Worm (Caenorhabditis elegans) whole organism, young adult: ENCODE measurements around the gene let-711.

Source experiments
- B0019.2 ChIP-seq: fragments of 200-800 bp; sonication (Bioruptor generic); conservative IDR thresholded peaks from 2 replicates; pipeline ENCODE4 v1.3.6; 2022; ENCODE audit warnings: missing genetic modification reagents, missing genetic modification characterization, missing compliant biosample characterization
- B0261.1 ChIP-seq: sonication (generic microtip); optimal IDR thresholded peaks from 2 replicates; lab custom pipeline; 2016; ENCODE audit warnings: mild to moderate bottlenecking, missing genetic modification characterization, moderate library complexity, missing compliant biosample characterization
- C06A6.2 ChIP-seq: fragments of 200-800 bp; sonication (Bioruptor generic); conservative IDR thresholded peaks from 2 replicates; pipeline ENCODE4 v1.3.6; 2022; ENCODE audit warnings: missing genetic modification characterization, missing compliant biosample characterization
- D2030.7 ChIP-seq: fragments of 200-800 bp; sonication (Bioruptor generic); IDR thresholded peaks from 2 replicates; pipeline ENCODE4 v1.3.6; 2022; ENCODE audit warnings: missing genetic modification reagents, missing genetic modification characterization, missing compliant biosample characterization
- F33H1.4 ChIP-seq: fragments of 200-800 bp; sonication (Bioruptor generic); IDR thresholded peaks from 2 replicates; pipeline ENCODE4 v1.3.6; 2022; ENCODE audit warnings: missing genetic modification reagents, missing genetic modification characterization, missing compliant biosample characterization
- F55B11.4 ChIP-seq: sonication (generic microtip); optimal IDR thresholded peaks from 2 replicates; lab custom pipeline; 2016; ENCODE audit warnings: missing compliant biosample characterization, missing genetic modification characterization, borderline replicate concordance; ENCODE audit not compliant: insufficient read depth
- F57A8.1 ChIP-seq: fragments of 200-800 bp; sonication (Bioruptor generic); optimal IDR thresholded peaks from 2 replicates; lab custom pipeline; 2018; ENCODE audit warnings: mild to moderate bottlenecking, missing genetic modification characterization, moderate library complexity, missing compliant biosample characterization
- F57C9.4 ChIP-seq: sonication (generic microtip); optimal IDR thresholded peaks from 2 replicates; lab custom pipeline; 2017; ENCODE audit warnings: mild to moderate bottlenecking, missing genetic modification characterization, missing compliant biosample characterization
- K11D2.4 ChIP-seq: fragments of 200-800 bp; sonication (Bioruptor generic); IDR thresholded peaks from 2 replicates; pipeline ENCODE4 v1.3.6; 2022; ENCODE audit warnings: missing genetic modification reagents, missing genetic modification characterization, missing compliant biosample characterization
- K12H6.12 ChIP-seq: fragments of 200-800 bp; sonication (Bioruptor generic); optimal IDR thresholded peaks from 2 replicates; lab custom pipeline; 2018; ENCODE audit warnings: mild to moderate bottlenecking, missing genetic modification characterization, missing compliant biosample characterization
- Y67H2A.10 ChIP-seq: fragments of 200-800 bp; sonication (Bioruptor generic); conservative IDR thresholded peaks from 2 replicates; pipeline ENCODE4 v1.3.6; 2022; ENCODE audit warnings: missing genetic modification reagents, missing genetic modification characterization, missing compliant biosample characterization
- akir-1 ChIP-seq: fragments of 200-800 bp; sonication (Bioruptor generic); optimal IDR thresholded peaks from 2 replicates; lab custom pipeline; 2018; ENCODE audit warnings: mild to moderate bottlenecking, missing genetic modification characterization, moderate library complexity, missing compliant biosample characterization
- atf-7 ChIP-seq: sonication (generic microtip); optimal IDR thresholded peaks from 2 replicates; lab custom pipeline; 2017; ENCODE audit warnings: mild to moderate bottlenecking, missing genetic modification characterization, missing compliant biosample characterization
- athp-1 ChIP-seq: sonication (generic microtip); optimal IDR thresholded peaks from 2 replicates; lab custom pipeline; 2017; ENCODE audit warnings: mild to moderate bottlenecking, missing genetic modification characterization, missing compliant biosample characterization
- attf-5 ChIP-seq: fragments of 200-800 bp; sonication (Bioruptor generic); optimal IDR thresholded peaks from 2 replicates; lab custom pipeline; 2018; ENCODE audit warnings: mild to moderate bottlenecking, missing genetic modification characterization, missing compliant biosample characterization
- attf-6 ChIP-seq: fragments of 200-800 bp; sonication (Bioruptor generic); IDR thresholded peaks from 2 replicates; pipeline ENCODE4 v1.3.6; 2022; ENCODE audit warnings: missing genetic modification reagents, missing genetic modification characterization, missing compliant biosample characterization
- bed-1 ChIP-seq: fragments of 200-800 bp; sonication (Bioruptor generic); IDR thresholded peaks from 2 replicates; pipeline ENCODE4 v1.3.6; 2022; ENCODE audit warnings: missing genetic modification reagents, missing genetic modification characterization, missing compliant biosample characterization
- cebp-2 ChIP-seq: fragments of 200-800 bp; sonication (Bioruptor generic); IDR thresholded peaks from 2 replicates; pipeline ENCODE4 v1.3.6; 2022; ENCODE audit warnings: missing genetic modification characterization, missing compliant biosample characterization
- ceh-27 ChIP-seq: fragments of 200-800 bp; sonication (Bioruptor generic); optimal IDR thresholded peaks from 2 replicates; lab custom pipeline; 2018; ENCODE audit warnings: mild to moderate bottlenecking, missing genetic modification characterization, moderate library complexity, missing compliant biosample characterization
- ceh-40 ChIP-seq: fragments of 200-800 bp; sonication (Bioruptor generic); IDR thresholded peaks from 2 replicates; pipeline ENCODE4 v1.3.6; 2022; ENCODE audit warnings: missing genetic modification characterization, missing compliant biosample characterization
- dox-1 ChIP-seq: fragments of 200-800 bp; sonication (Bioruptor generic); IDR thresholded peaks from 2 replicates; pipeline ENCODE4 v1.3.6; 2022; ENCODE audit warnings: missing genetic modification reagents, missing genetic modification characterization, missing compliant biosample characterization
- dpl-1 ChIP-seq: fragments of 150-350 bp; optimal IDR thresholded peaks from 2 replicates; lab custom pipeline; 2014; ENCODE audit warnings: missing biosample characterization, missing genetic modification reagents, missing genetic modification characterization
- efl-1 ChIP-seq: fragments of 150-350 bp; optimal IDR thresholded peaks from 2 replicates; lab custom pipeline; 2014; ENCODE audit warnings: missing biosample characterization, missing genetic modification reagents, missing genetic modification characterization
- egrh-3 ChIP-seq: fragments of 200-800 bp; sonication (Bioruptor generic); IDR thresholded peaks from 2 replicates; pipeline ENCODE4 v1.3.6; 2022; ENCODE audit warnings: missing genetic modification reagents, missing genetic modification characterization, missing compliant biosample characterization
- ets-4 ChIP-seq: fragments of 200-800 bp; sonication (Bioruptor generic); optimal IDR thresholded peaks from 2 replicates; lab custom pipeline; 2018; ENCODE audit warnings: mild to moderate bottlenecking, missing genetic modification characterization, missing compliant biosample characterization
- fkh-3 ChIP-seq: sonication (generic microtip); optimal IDR thresholded peaks from 2 replicates; lab custom pipeline; 2016; ENCODE audit warnings: mild to moderate bottlenecking, missing genetic modification characterization, missing compliant biosample characterization
- gei-17 ChIP-seq: fragments of 200-800 bp; sonication (Bioruptor generic); optimal IDR thresholded peaks from 2 replicates; lab custom pipeline; 2018; ENCODE audit warnings: mild to moderate bottlenecking, missing genetic modification characterization, missing compliant biosample characterization
- hlh-12 ChIP-seq: sonication (generic microtip); optimal IDR thresholded peaks from 2 replicates; lab custom pipeline; 2016; ENCODE audit warnings: missing genetic modification characterization, missing compliant biosample characterization
- hmg-20 ChIP-seq: fragments of 200-800 bp; sonication (Bioruptor generic); IDR thresholded peaks from 2 replicates; pipeline ENCODE4 v1.3.6; 2022; ENCODE audit warnings: missing genetic modification reagents, missing genetic modification characterization, missing compliant biosample characterization
- let-526 ChIP-seq: fragments of 200-800 bp; sonication (Bioruptor generic); IDR thresholded peaks from 2 replicates; pipeline ENCODE4 v1.3.6; 2022; ENCODE audit warnings: missing genetic modification reagents, missing genetic modification characterization, missing compliant biosample characterization
- lsl-1 ChIP-seq: fragments of 200-800 bp; sonication (Bioruptor generic); optimal IDR thresholded peaks from 2 replicates; lab custom pipeline; 2018; ENCODE audit warnings: mild to moderate bottlenecking, missing genetic modification characterization, moderate library complexity, missing compliant biosample characterization
- madf-3 ChIP-seq: fragments of 200-800 bp; sonication (Bioruptor generic); IDR thresholded peaks from 2 replicates; pipeline ENCODE4 v1.3.6; 2022; ENCODE audit warnings: missing genetic modification reagents, missing genetic modification characterization, missing compliant biosample characterization
- madf-6 ChIP-seq: fragments of 200-800 bp; sonication (Bioruptor generic); IDR thresholded peaks from 2 replicates; pipeline ENCODE4 v1.3.6; 2022; ENCODE audit warnings: missing genetic modification reagents, missing genetic modification characterization, missing compliant biosample characterization
- mcd-1 ChIP-seq: fragments of 200-800 bp; sonication (Bioruptor generic); IDR thresholded peaks from 2 replicates; pipeline ENCODE4 v1.3.6; 2022; ENCODE audit warnings: missing genetic modification reagents, missing genetic modification characterization, missing compliant biosample characterization
- mel-28 ChIP-seq: sonication (generic microtip); optimal IDR thresholded peaks from 2 replicates; lab custom pipeline; 2016; ENCODE audit warnings: borderline replicate concordance, mild to moderate bottlenecking, missing genetic modification characterization, missing compliant biosample characterization
- mxl-1 ChIP-seq: sonication (generic microtip); optimal IDR thresholded peaks from 2 replicates; lab custom pipeline; 2016; ENCODE audit warnings: missing genetic modification characterization, missing compliant biosample characterization
- nfyb-1 ChIP-seq: fragments of 200-800 bp; sonication (Bioruptor generic); IDR thresholded peaks from 2 replicates; pipeline ENCODE4 v1.3.6; 2022; ENCODE audit warnings: missing genetic modification reagents, missing genetic modification characterization, missing compliant biosample characterization
- nhr-120 ChIP-seq: fragments of 200-800 bp; sonication (Bioruptor generic); IDR thresholded peaks from 2 replicates; pipeline ENCODE4 v1.3.6; 2022; ENCODE audit warnings: missing genetic modification characterization, missing compliant biosample characterization
- nhr-27 ChIP-seq: fragments of 200-800 bp; sonication (Bioruptor generic); optimal IDR thresholded peaks from 2 replicates; lab custom pipeline; 2018; ENCODE audit warnings: mild to moderate bottlenecking, missing genetic modification characterization, moderate library complexity, missing compliant biosample characterization
- nhr-80 ChIP-seq: sonication (generic microtip); optimal IDR thresholded peaks from 2 replicates; lab custom pipeline; 2016; ENCODE audit warnings: missing genetic modification characterization, missing compliant biosample characterization
- nhr-90 ChIP-seq: sonication (generic microtip); optimal IDR thresholded peaks from 2 replicates; lab custom pipeline; 2016; ENCODE audit warnings: missing genotype, mild to moderate bottlenecking, missing genetic modification characterization, missing compliant biosample characterization
- pbrm-1 ChIP-seq: fragments of 200-800 bp; sonication (Bioruptor generic); IDR thresholded peaks from 2 replicates; pipeline ENCODE4 v1.3.6; 2022; ENCODE audit warnings: missing genetic modification reagents, missing genetic modification characterization, missing compliant biosample characterization
- rec-8 ChIP-seq, 2 experiments: sonication (generic microtip); optimal IDR thresholded peaks; 2 replicates each; lab custom pipeline; 2016; ENCODE audit warnings: mild to moderate bottlenecking in 2 of 2, missing genetic modification characterization in 2 of 2, missing genetic modification reagents in 2 of 2, missing genotype in 2 of 2, missing biosample characterization in 1 of 2, missing compliant biosample characterization in 1 of 2, moderate library complexity in 1 of 2
- sdz-38 ChIP-seq: sonication (generic microtip); optimal IDR thresholded peaks from 2 replicates; lab custom pipeline; 2016; ENCODE audit warnings: missing genotype, missing genetic modification characterization, missing compliant biosample characterization
- sea-2 ChIP-seq: fragments of 200-800 bp; sonication (Bioruptor generic); IDR thresholded peaks from 2 replicates; pipeline ENCODE4 v1.3.6; 2022; ENCODE audit warnings: missing genetic modification characterization, missing compliant biosample characterization
- sptf-2 ChIP-seq: fragments of 200-800 bp; sonication (Bioruptor generic); optimal IDR thresholded peaks from 2 replicates; lab custom pipeline; 2018; ENCODE audit warnings: mild to moderate bottlenecking, missing genetic modification characterization, missing compliant biosample characterization
- tbp1 ChIP-seq: fragments of 200-800 bp; sonication (Bioruptor generic); optimal IDR thresholded peaks from 2 replicates; lab custom pipeline; 2018; ENCODE audit warnings: mild to moderate bottlenecking, missing genetic modification characterization, missing compliant biosample characterization
- tbx-9 ChIP-seq: sonication (generic microtip); optimal IDR thresholded peaks from 2 replicates; lab custom pipeline; 2016; ENCODE audit warnings: borderline replicate concordance, missing genetic modification characterization, inconsistent platforms, missing compliant biosample characterization
- unc-62 ChIP-seq: fragments of 150-350 bp; optimal IDR thresholded peaks from 2 replicates; lab custom pipeline; 2014; ENCODE audit warnings: missing biosample characterization, missing genetic modification reagents, missing genetic modification characterization
- zfh-2 ChIP-seq: fragments of 200-800 bp; sonication (Bioruptor generic); conservative IDR thresholded peaks from 2 replicates; pipeline ENCODE4 v1.3.6; 2022; ENCODE audit warnings: missing genetic modification reagents, missing genetic modification characterization, missing compliant biosample characterization
- ztf-28 ChIP-seq: fragments of 200-800 bp; sonication (Bioruptor generic); IDR thresholded peaks from 2 replicates; pipeline ENCODE4 v1.3.6; 2022; ENCODE audit warnings: missing genetic modification reagents, missing genetic modification characterization, missing compliant biosample characterization

Gene let-711

DNA sequence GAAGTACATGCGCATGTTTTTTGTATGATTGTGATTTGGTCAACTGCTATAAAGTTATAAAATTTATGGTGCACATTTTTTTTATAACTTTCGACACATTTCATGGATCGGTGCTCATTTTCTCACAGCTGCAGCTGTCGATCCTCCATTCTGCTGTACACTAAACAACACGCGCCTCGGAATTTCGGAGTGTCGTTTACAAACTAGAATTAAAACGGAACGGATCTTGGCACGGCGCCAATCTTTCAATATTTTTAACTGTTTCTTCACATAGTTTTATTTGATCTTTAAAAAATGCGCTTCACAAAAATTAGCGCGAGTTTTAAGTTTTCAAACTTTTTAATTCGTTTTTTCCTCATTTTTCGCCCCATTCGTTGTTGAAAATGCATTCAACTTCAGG, at the start of gene let-711 (continued):
- TF ChIP-seq hlh-12 (tag; lab: Kevin White, UChicago): no peak
- no peak for TF ChIP-seq ztf-28 (GFP tag; lab: Robert Waterston, UW)
- no peak for TF ChIP-seq mxl-1 (tag; lab: Kevin White, UChicago)
- no peak for TF ChIP-seq cebp-2 (GFP tag; lab: Robert Waterston, UW)
- TF ChIP-seq nhr-120 (GFP tag; lab: Robert Waterston, UW): no peak
- TF ChIP-seq attf-6 (GFP tag; lab: Robert Waterston, UW): no peak
- peak; percentile 92 for TF ChIP-seq madf-6 (GFP tag; lab: Robert Waterston, UW)
- no peak for TF ChIP-seq F57C9.4 (tag; lab: Kevin White, UChicago)
- peak; percentile 37 for TF ChIP-seq dpl-1 (GFP tag; lab: Kevin White, UChicago)
- TF ChIP-seq ets-4: no peak
- TF ChIP-seq atf-7 (tag; lab: Kevin White, UChicago): no peak
- TF ChIP-seq rec-8 (tag; optimal IDR thresholded peaks at IDR 0.05; lab: Kevin White, UChicago): no peak
- TF ChIP-seq F57A8.1: no peak
- no peak for TF ChIP-seq pbrm-1
- no peak for TF ChIP-seq ceh-27 (GFP tag; lab: Kevin White, UChicago)
- TF ChIP-seq hmg-20 (GFP tag; lab: Robert Waterston, UW): no peak
- no peak for TF ChIP-seq mel-28
- TF ChIP-seq lsl-1 (GFP tag; lab: Kevin White, UChicago): peak; percentile 48
- no peak for TF ChIP-seq C06A6.2 (GFP tag; lab: Robert Waterston, UW)
- peak; percentile 62 for TF ChIP-seq F33H1.4 (GFP tag; lab: Robert Waterston, UW)
- TF ChIP-seq ceh-40 (GFP tag; lab: Robert Waterston, UW): no peak
- no peak for TF ChIP-seq B0261.1 (tag; lab: Kevin White, UChicago)
- no peak for TF ChIP-seq sea-2 (GFP tag; lab: Robert Waterston, UW)
- TF ChIP-seq D2030.7: peak; percentile 53
- no peak for TF ChIP-seq zfh-2 (GFP tag; lab: Robert Waterston, UW)
- no peak for TF ChIP-seq B0019.2 (GFP tag; lab: Robert Waterston, UW)
- no peak for TF ChIP-seq let-526 (GFP tag; lab: Robert Waterston, UW)
- 0 out of 2 replicates have a peak, but pooled peaks have one; percentile 79 for TF ChIP-seq madf-3
- no peak for TF ChIP-seq K12H6.12
- TF ChIP-seq nhr-90 (tag; lab: Kevin White, UChicago): no peak
- no peak for TF ChIP-seq F55B11.4 (tag; lab: Kevin White, UChicago)
- no peak for TF ChIP-seq gei-17 (GFP tag; lab: Kevin White, UChicago)
- no peak for TF ChIP-seq akir-1 (GFP tag; lab: Kevin White, UChicago)
- no peak for TF ChIP-seq mcd-1 (GFP tag; lab: Robert Waterston, UW)
- TF ChIP-seq athp-1 (tag; lab: Kevin White, UChicago): no peak
- TF ChIP-seq nhr-27: no peak
- TF ChIP-seq tbx-9 (tag; lab: Kevin White, UChicago): no peak
- TF ChIP-seq nfyb-1 (GFP tag; lab: Robert Waterston, UW): no peak
- no peak for TF ChIP-seq Y67H2A.10 (GFP tag; lab: Robert Waterston, UW)
- no peak for TF ChIP-seq attf-5 (GFP tag; lab: Kevin White, UChicago)
- no peak for TF ChIP-seq egrh-3
- TF ChIP-seq nhr-80 (tag; lab: Kevin White, UChicago): no peak
- TF ChIP-seq bed-1 (GFP tag; lab: Robert Waterston, UW): no peak
- TF ChIP-seq unc-62 (GFP tag; lab: Kevin White, UChicago): no peak
- peak; percentile 89 for TF ChIP-seq efl-1 (GFP tag; lab: Kevin White, UChicago)
- TF ChIP-seq sptf-2 (GFP tag; lab: Kevin White, UChicago): no peak
- no peak for TF ChIP-seq tbp1 (GFP tag; lab: Kevin White, UChicago)
- TF ChIP-seq K11D2.4 (GFP tag; lab: Robert Waterston, UW): no peak
- TF ChIP-seq dox-1: peak; percentile 18; the same call in 1 of the 2 replicates
- no peak for TF ChIP-seq fkh-3 (tag; lab: Kevin White, UChicago)
- TF ChIP-seq sdz-38: no peak
